Worm (Caenorhabditis elegans) whole organism, L2 larva: Measurements from ENCODE around the gene acp-2.

Experiments
- ZK546.5 ChIP-seq: sonication (generic microtip); optimal IDR thresholded peaks from 2 replicates; lab custom pipeline; 2017; ENCODE audit warnings: missing biosample characterization, missing genetic modification characterization
- aly-2 ChIP-seq: fragments of 150-350 bp; optimal IDR thresholded peaks from 2 replicates; lab custom pipeline; 2014; ENCODE audit warnings: missing biosample characterization, missing genetic modification characterization
- ama-1 ChIP-seq: fragments of 150-350 bp; optimal IDR thresholded peaks from 2 replicates; lab custom pipeline; 2018; ENCODE audit warnings: inconsistent platforms
- blmp-1 ChIP-seq: sonication (generic microtip); optimal IDR thresholded peaks from 2 replicates; lab custom pipeline; 2017; ENCODE audit warnings: missing genetic modification characterization, mild to moderate bottlenecking, missing compliant biosample characterization, antibody characterized with exemption, moderate library complexity; ENCODE audit not compliant: insufficient read depth
- egl-27 ChIP-seq: sonication (generic microtip); optimal IDR thresholded peaks from 3 replicates; lab custom pipeline; 2017; ENCODE audit warnings: missing biosample characterization, missing genetic modification reagents, missing genetic modification characterization
- elt-1 ChIP-seq: fragments of 150-350 bp; optimal IDR thresholded peaks from 2 replicates; lab custom pipeline; 2014; ENCODE audit warnings: missing biosample characterization, missing genetic modification characterization
- fos-1 ChIP-seq: fragments of 150-350 bp; optimal IDR thresholded peaks from 2 replicates; lab custom pipeline; 2014; ENCODE audit warnings: missing biosample characterization, missing genetic modification characterization
- lin-11 ChIP-seq: fragments of 150-350 bp; sonication (generic microtip); optimal IDR thresholded peaks from 2 replicates; lab custom pipeline; 2014; ENCODE audit warnings: missing biosample characterization, missing genetic modification characterization, inconsistent platforms, mixed read lengths
- nhr-23 ChIP-seq: fragments of 150-350 bp; optimal IDR thresholded peaks from 2 replicates; lab custom pipeline; 2014; ENCODE audit warnings: missing biosample characterization, missing genetic modification reagents, missing genetic modification characterization
- nhr-237 ChIP-seq: fragments of 150-350 bp; optimal IDR thresholded peaks from 2 replicates; lab custom pipeline; 2014; ENCODE audit warnings: missing biosample characterization, missing genetic modification characterization
- unc-39 ChIP-seq: fragments of 150-350 bp; optimal IDR thresholded peaks from 2 replicates; lab custom pipeline; 2014; ENCODE audit warnings: missing biosample characterization, missing genetic modification characterization

- TF ChIP-seq ama-1 (lab: Kevin White, UChicago): no peak
- TF ChIP-seq fos-1 (tag; lab: Kevin White, UChicago): no peak
- no peak for TF ChIP-seq egl-27 (tag; lab: Kevin White, UChicago)
- TF ChIP-seq nhr-237 (tag; lab: Kevin White, UChicago): no peak
- no peak for TF ChIP-seq ZK546.5 (tag; lab: Kevin White, UChicago)
- no peak for TF ChIP-seq aly-2
- TF ChIP-seq nhr-23 (tag; lab: Kevin White, UChicago): no peak
- no peak for TF ChIP-seq blmp-1
- TF ChIP-seq elt-1: no peak
- TF ChIP-seq lin-11 (tag; lab: Kevin White, UChicago): no peak
- TF ChIP-seq unc-39 (tag; lab: Kevin White, UChicago): no peak
These were observed 9.7 kb upstream of the acp-2 start for ce11 chrII:8441519-8441918.
